Fruit fly (Drosophila melanogaster): ENCODE results near the gene CG7300.

CG7300 gene

DNA sequence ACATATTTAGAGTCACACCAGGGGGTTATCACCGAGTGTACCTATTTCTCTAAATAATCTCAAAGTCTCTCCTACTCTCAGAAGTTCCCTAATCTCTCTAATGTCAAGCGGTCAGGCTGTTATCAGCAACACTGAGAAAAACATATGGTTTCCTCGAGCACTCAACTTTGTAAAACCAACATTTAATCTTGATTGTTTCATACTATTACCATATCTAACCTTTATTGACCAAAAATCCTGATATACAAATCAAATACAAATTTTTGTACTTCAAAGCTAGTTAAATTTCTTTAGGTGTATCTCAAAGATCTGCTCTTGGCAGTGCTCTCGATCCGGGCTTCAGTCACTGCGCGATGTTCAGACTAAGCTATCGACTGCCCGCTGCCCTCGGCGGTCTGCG lies 5.4 kb upstream of the CG7300 start, which contains the start of gene CG6415 (continued):
- no peak for TF ChIP-seq Opbp (GFP tag; IDR thresholded peaks at IDR 0.05; ENCODE audit: partially characterized antibody)
- TF ChIP-seq Hr78 (GFP tag; optimal IDR thresholded peaks at IDR 0.05): peak in 1 of 2 experiments; percentile 62
- peak; percentile 18 for TF ChIP-seq shn (GFP tag; optimal IDR thresholded peaks at IDR 0.05)
- 0 out of 2 replicates have a peak, but pooled peaks have one; percentile 21 for TF ChIP-seq peb (GFP tag; IDR thresholded peaks at IDR 0.05)
- peak; percentile 11 for TF ChIP-seq kay (GFP tag; optimal IDR thresholded peaks at IDR 0.05)
- TF ChIP-seq CG11504 (tag; optimal IDR thresholded peaks at IDR 0.05): peak; percentile 72
- peak; percentile 60 for TF ChIP-seq NfI (GFP tag; optimal IDR thresholded peaks at IDR 0.05)
- peak; percentile 43; the same call in 1 of the 2 replicates for TF ChIP-seq sim (GFP tag; IDR thresholded peaks at IDR 0.05)
- no peak for TF ChIP-seq Ets65A (GFP tag)
- peak; percentile 63 for TF ChIP-seq CG17385 (GFP tag; optimal IDR thresholded peaks at IDR 0.05)
- no peak for TF ChIP-seq Hand (GFP tag; optimal IDR thresholded peaks at IDR 0.05)
- peak; percentile 51 for TF ChIP-seq maf-S (GFP tag; optimal IDR thresholded peaks at IDR 0.05)
- TF ChIP-seq da (GFP tag; optimal IDR thresholded peaks at IDR 0.05): no peak
- TF ChIP-seq CG1792 (GFP tag; optimal IDR thresholded peaks at IDR 0.05): peak; percentile 71
- TF ChIP-seq CG8478 (optimal IDR thresholded peaks at IDR 0.05): no peak
- peak; percentile 73 for TF ChIP-seq BtbVII (GFP tag; optimal IDR thresholded peaks at IDR 0.05)
- TF ChIP-seq bigmax (GFP tag; optimal IDR thresholded peaks at IDR 0.05): no peak
- no peak for TF ChIP-seq Sry-β (GFP tag; optimal IDR thresholded peaks at IDR 0.05)
- no peak for TF ChIP-seq tna (GFP tag; IDR thresholded peaks at IDR 0.05; ENCODE audit: partially characterized antibody)
- TF ChIP-seq Hr51 (GFP tag; optimal IDR thresholded peaks at IDR 0.05): peak in 1 of 2 experiments; percentile 63
- peak; percentile 50; the same call in 1 of the 3 replicates for TF ChIP-seq CG2889 (GFP tag; IDR thresholded peaks at IDR 0.05)
- peak; percentile 25 for TF ChIP-seq schlank (tag; optimal IDR thresholded peaks at IDR 0.05)
- TF ChIP-seq her (GFP tag; optimal IDR thresholded peaks at IDR 0.05): peak; percentile 76
- TF ChIP-seq CG34224 (GFP tag; IDR thresholded peaks at IDR 0.05; ENCODE audit: partially characterized antibody): no peak
- peak; percentile 68 for TF ChIP-seq CG10366 (GFP tag; IDR thresholded peaks at IDR 0.05)
- no peak for TF ChIP-seq CG43689 (GFP tag; IDR thresholded peaks at IDR 0.05)
- 0 out of 2 replicates have a peak, but pooled peaks have one; percentile 17 for TF ChIP-seq CG10321 (GFP tag; IDR thresholded peaks at IDR 0.05)
- TF ChIP-seq crol (GFP tag; IDR thresholded peaks at IDR 0.05): 0 out of 2 replicates have a peak, but pooled peaks have one; percentile 21
- TF ChIP-seq Rx (GFP tag; IDR thresholded peaks at IDR 0.05): peak; percentile 47; the same call in 1 of the 2 replicates
- TF ChIP-seq en (GFP tag; optimal IDR thresholded peaks at IDR 0.05): peak; percentile 37
- TF ChIP-seq Meics (GFP tag; optimal IDR thresholded peaks at IDR 0.05): peak; percentile 77
- TF ChIP-seq Dip3 (GFP tag; optimal IDR thresholded peaks at IDR 0.05): peak; percentile 63
- TF ChIP-seq CG3838 (GFP tag; optimal IDR thresholded peaks at IDR 0.05): no peak
- TF ChIP-seq Dip2 (GFP tag; IDR thresholded peaks at IDR 0.05): no peak
- TF ChIP-seq CG11456 (GFP tag; IDR thresholded peaks at IDR 0.05): peak; percentile 78
- TF ChIP-seq pnt (GFP tag; optimal IDR thresholded peaks at IDR 0.05): peak; percentile 32
- peak; percentile 75 for TF ChIP-seq CG15269 (tag; optimal IDR thresholded peaks at IDR 0.05)
- no peak for TF ChIP-seq nom (GFP tag; optimal IDR thresholded peaks at IDR 0.05)
- peak; percentile 52 for TF ChIP-seq crc (GFP tag; optimal IDR thresholded peaks at IDR 0.05)
- TF ChIP-seq Mes4 (GFP tag; optimal IDR thresholded peaks at IDR 0.05): peak; percentile 54
- TF ChIP-seq Adf1 (GFP tag; IDR thresholded peaks at IDR 0.05): no peak
- TF ChIP-seq h (optimal IDR thresholded peaks at IDR 0.05): no peak
- no peak for TF ChIP-seq hb (GFP tag; IDR thresholded peaks at IDR 0.05; ENCODE audit: partially characterized antibody)
- TF ChIP-seq CG9876 (GFP tag; optimal IDR thresholded peaks at IDR 0.05): peak; percentile 57
- TF ChIP-seq CG15073 (GFP tag; optimal IDR thresholded peaks at IDR 0.05): no peak
- peak; percentile 72 for TF ChIP-seq CG8388 (GFP tag; optimal IDR thresholded peaks at IDR 0.05)
- peak; percentile 68; the same call in 1 of the 2 replicates for TF ChIP-seq CG32532 (GFP tag; IDR thresholded peaks at IDR 0.05)
- TF ChIP-seq CG12155 (GFP tag; optimal IDR thresholded peaks at IDR 0.05): peak; percentile 70
- TF ChIP-seq danr (GFP tag; IDR thresholded peaks at IDR 0.05): peak; percentile 51; the same call in 1 of the 2 replicates
- peak; percentile 79 for TF ChIP-seq phol (tag; optimal IDR thresholded peaks at IDR 0.05)
- TF ChIP-seq CkIIα-i1 (GFP tag; IDR thresholded peaks at IDR 0.05): no peak
